Worm (Caenorhabditis elegans) whole organism, mixed stage, embryonic: ENCODE measurements around the gene hpo-15.

Experiments
- M03D4.4 ChIP-seq: sonication (generic microtip); optimal IDR thresholded peaks from 2 replicates; lab custom pipeline; 2017; ENCODE audit warnings: mild to moderate bottlenecking, missing genetic modification characterization, missing compliant biosample characterization
- bed-3 ChIP-seq: fragments of 200-800 bp; sonication (Bioruptor generic); optimal IDR thresholded peaks from 3 replicates; lab custom pipeline; 2018; ENCODE audit warnings: mild to moderate bottlenecking, missing genetic modification characterization, moderate library complexity, missing compliant biosample characterization
- blmp-1 ChIP-seq: fragments of 150-350 bp; optimal IDR thresholded peaks from 2 replicates; lab custom pipeline; 2014; ENCODE audit warnings: missing biosample characterization, missing genetic modification characterization
- ceh-39 ChIP-seq: fragments of 150-350 bp; optimal IDR thresholded peaks from 2 replicates; lab custom pipeline; 2014; ENCODE audit warnings: missing biosample characterization, missing genetic modification characterization
- ceh-43 ChIP-seq: fragments of 200-800 bp; sonication (Bioruptor generic); optimal IDR thresholded peaks from 2 replicates; lab custom pipeline; 2018; ENCODE audit warnings: mild to moderate bottlenecking, missing genetic modification characterization, moderate library complexity, missing compliant biosample characterization
- ceh-83 ChIP-seq: fragments of 200-800 bp; sonication (Bioruptor generic); optimal IDR thresholded peaks from 2 replicates; lab custom pipeline; 2018; ENCODE audit warnings: mild to moderate bottlenecking, missing genetic modification characterization, missing compliant biosample characterization
- ces-1 ChIP-seq: fragments of 150-350 bp; optimal IDR thresholded peaks from 2 replicates; lab custom pipeline; 2014; ENCODE audit warnings: missing biosample characterization, missing genetic modification reagents, missing genetic modification characterization
- cnd-1 ChIP-seq: fragments of 200-800 bp; sonication (Bioruptor generic); optimal IDR thresholded peaks from 2 replicates; lab custom pipeline; 2018; ENCODE audit warnings: mild to moderate bottlenecking, missing genetic modification characterization, missing compliant biosample characterization
- drap-1 ChIP-seq: fragments of 200-800 bp; sonication (Bioruptor generic); optimal IDR thresholded peaks from 3 replicates; lab custom pipeline; 2018; ENCODE audit warnings: mild to moderate bottlenecking, missing genetic modification characterization, missing compliant biosample characterization
- elt-1 ChIP-seq: sonication (generic microtip); optimal IDR thresholded peaks from 2 replicates; lab custom pipeline; 2017; ENCODE audit warnings: missing genetic modification characterization, mild to moderate bottlenecking, missing compliant biosample characterization, antibody characterized with exemption, moderate library complexity, borderline replicate concordance; ENCODE audit not compliant: insufficient read depth
- elt-3 ChIP-seq: fragments of 150-350 bp; optimal IDR thresholded peaks from 2 replicates; lab custom pipeline; 2014; ENCODE audit warnings: missing biosample characterization, missing genetic modification characterization
- flh-1 ChIP-seq: fragments of 200-800 bp; sonication (Bioruptor generic); optimal IDR thresholded peaks from 2 replicates; lab custom pipeline; 2018; ENCODE audit warnings: mild to moderate bottlenecking, missing genetic modification characterization, moderate library complexity, missing compliant biosample characterization
- ham-2 ChIP-seq: fragments of 200-800 bp; sonication (Bioruptor generic); optimal IDR thresholded peaks from 2 replicates; lab custom pipeline; 2018; ENCODE audit warnings: mild to moderate bottlenecking, missing genetic modification characterization, missing compliant biosample characterization
- hlh-1 ChIP-seq: fragments of 150-350 bp; optimal IDR thresholded peaks from 2 replicates; lab custom pipeline; 2014; ENCODE audit warnings: missing biosample characterization, missing genetic modification reagents, missing genetic modification characterization
- lin-13 ChIP-seq: fragments of 150-350 bp; optimal IDR thresholded peaks from 2 replicates; lab custom pipeline; 2014; ENCODE audit warnings: missing biosample characterization, missing genetic modification characterization
- lin-32 ChIP-seq: fragments of 200-800 bp; sonication (Bioruptor generic); optimal IDR thresholded peaks from 2 replicates; lab custom pipeline; 2018; ENCODE audit warnings: mild to moderate bottlenecking, missing genetic modification characterization, missing compliant biosample characterization
- lsy-2 ChIP-seq: fragments of 150-350 bp; optimal IDR thresholded peaks from 2 replicates; lab custom pipeline; 2014; ENCODE audit warnings: missing biosample characterization, missing genetic modification characterization
- mab-5 ChIP-seq: fragments of 150-350 bp; optimal IDR thresholded peaks from 2 replicates; lab custom pipeline; 2014; ENCODE audit warnings: missing biosample characterization, missing genetic modification characterization
- mep-1 ChIP-seq: fragments of 150-350 bp; optimal IDR thresholded peaks from 2 replicates; lab custom pipeline; 2017; ENCODE audit warnings: missing biosample characterization, missing genetic modification reagents, missing genetic modification characterization, inconsistent platforms
- mls-2 ChIP-seq: sonication (generic microtip); optimal IDR thresholded peaks from 2 replicates; lab custom pipeline; 2016; ENCODE audit warnings: mild to moderate bottlenecking, missing genetic modification characterization, moderate library complexity, missing compliant biosample characterization
- nhr-12 ChIP-seq: fragments of 150-350 bp; optimal IDR thresholded peaks from 2 replicates; lab custom pipeline; 2014; ENCODE audit warnings: missing biosample characterization, missing genetic modification characterization
- nhr-2 ChIP-seq: fragments of 150-350 bp; optimal IDR thresholded peaks from 2 replicates; lab custom pipeline; 2014; ENCODE audit warnings: missing biosample characterization, missing genetic modification characterization
- nhr-237 ChIP-seq: fragments of 150-350 bp; optimal IDR thresholded peaks from 2 replicates; lab custom pipeline; 2014; ENCODE audit warnings: missing biosample characterization, missing genetic modification characterization
- nhr-28 ChIP-seq: fragments of 150-350 bp; optimal IDR thresholded peaks from 2 replicates; lab custom pipeline; 2014; ENCODE audit warnings: missing biosample characterization, missing genetic modification characterization
- nhr-76 ChIP-seq: sonication (generic microtip); optimal IDR thresholded peaks from 2 replicates; lab custom pipeline; 2017; ENCODE audit warnings: missing biosample characterization, missing genetic modification characterization
- pha-4 ChIP-seq: fragments of 150-350 bp; optimal IDR thresholded peaks from 2 replicates; lab custom pipeline; 2018; ENCODE audit warnings: missing biosample characterization, missing genetic modification reagents, missing genetic modification characterization
- sem-2 ChIP-seq: fragments of 200-800 bp; sonication (Bioruptor generic); optimal IDR thresholded peaks from 2 replicates; lab custom pipeline; 2018; ENCODE audit warnings: mild to moderate bottlenecking, missing genetic modification characterization, missing compliant biosample characterization
- snpc-4 ChIP-seq: fragments of 150-350 bp; optimal IDR thresholded peaks from 2 replicates; lab custom pipeline; 2014; ENCODE audit warnings: missing biosample characterization, missing genetic modification characterization
- sptf-1 ChIP-seq: sonication (generic microtip); optimal IDR thresholded peaks from 2 replicates; lab custom pipeline; 2017; ENCODE audit warnings: mild to moderate bottlenecking, missing genetic modification characterization, moderate library complexity, missing compliant biosample characterization
- tbx-8 ChIP-seq: fragments of 200-800 bp; sonication (Bioruptor generic); optimal IDR thresholded peaks from 2 replicates; lab custom pipeline; 2018; ENCODE audit warnings: mild to moderate bottlenecking, missing genetic modification characterization, moderate library complexity, missing compliant biosample characterization
- unc-120 ChIP-seq: sonication (generic microtip); optimal IDR thresholded peaks from 2 replicates; lab custom pipeline; 2017; ENCODE audit warnings: missing genetic modification characterization, missing compliant biosample characterization; ENCODE audit not compliant: poor library complexity, severe bottlenecking
- unc-39 ChIP-seq: fragments of 150-350 bp; optimal IDR thresholded peaks from 2 replicates; lab custom pipeline; 2014; ENCODE audit warnings: missing biosample characterization, missing genetic modification characterization
- unc-62 ChIP-seq: fragments of 150-350 bp; optimal IDR thresholded peaks from 2 replicates; lab custom pipeline; 2014; ENCODE audit warnings: missing biosample characterization, missing genetic modification reagents, missing genetic modification characterization
- zip-8 ChIP-seq: fragments of 150-350 bp; optimal IDR thresholded peaks from 2 replicates; lab custom pipeline; 2014; ENCODE audit warnings: missing biosample characterization, missing genetic modification characterization
- ztf-11 ChIP-seq: fragments of 150-350 bp; optimal IDR thresholded peaks from 2 replicates; lab custom pipeline; 2014; ENCODE audit warnings: missing biosample characterization, missing genetic modification characterization

hpo-15 gene

DNA sequence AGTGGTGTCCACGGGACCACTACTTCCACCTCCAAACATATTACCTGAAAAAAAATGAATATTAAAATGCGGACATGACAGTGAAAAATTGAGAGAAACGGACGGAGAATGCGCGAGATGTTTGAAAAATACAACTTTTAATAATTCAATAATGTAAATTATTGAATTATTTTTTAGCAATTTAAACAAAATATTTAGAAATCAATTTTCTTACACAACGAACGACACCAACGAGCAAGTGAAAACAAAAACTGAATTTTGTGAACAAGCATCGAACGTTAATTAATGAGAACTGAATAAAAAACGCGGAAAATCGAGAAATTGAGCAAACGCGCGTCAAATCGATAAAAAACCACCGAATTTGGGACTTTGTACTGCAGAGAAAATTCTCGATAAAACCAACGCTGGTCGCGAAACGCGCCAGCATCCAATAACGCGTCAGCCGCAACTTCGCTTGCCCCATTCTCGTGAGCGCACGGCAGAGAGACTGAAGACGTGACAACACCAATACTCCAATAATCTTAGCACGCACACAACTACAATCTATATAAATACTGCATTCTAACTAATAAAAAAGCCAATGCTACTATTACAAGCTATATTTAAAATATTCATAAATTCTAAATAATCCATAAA, 8.7 kb downstream of the hpo-15 start, which contains the start of the genes dnj-19 and nhr-47:
Gene dnj-19, minus strand, starts transcription at position 51 of the 636 bp plus-strand sequence.
Gene nhr-47, plus strand, starts transcription at position 447 of the 636 bp plus-strand sequence.
- TF ChIP-seq lin-13 (tag; lab: Kevin White, UChicago) (peak; percentile 95), flh-1 (no peak), nhr-76 (tag; lab: Kevin White, UChicago) (no peak), elt-1 (no peak), M03D4.4 (tag; lab: Kevin White, UChicago) (peak; percentile 65), elt-3 (tag; lab: Kevin White, UChicago) (no peak), ceh-83 (GFP tag; lab: Kevin White, UChicago) (no peak), ces-1 (GFP tag; lab: Kevin White, UChicago) (peak; percentile 45), ztf-11 (peak; percentile 5), unc-39 (no peak), pha-4 (peak; percentile 84), lin-32 (GFP tag; lab: Kevin White, UChicago) (peak; percentile 37), mab-5 (no peak), ceh-39 (tag; lab: Kevin White, UChicago) (peak; percentile 65), mep-1 (tag; lab: Kevin White, UChicago) (peak; percentile 89), nhr-237 (tag; lab: Kevin White, UChicago) (peak; percentile 70), nhr-28 (tag; lab: Kevin White, UChicago) (no peak), mls-2 (tag; lab: Kevin White, UChicago) (peak; percentile 76), zip-8 (no peak), unc-62 (GFP tag; lab: Kevin White, UChicago) (peak; percentile 19), bed-3 (peak; percentile 51), nhr-2 (tag; lab: Kevin White, UChicago) (no peak), unc-120 (peak; percentile 65), hlh-1 (tag; lab: Kevin White, UChicago) (peak; percentile 7), sptf-1 (tag; lab: Kevin White, UChicago) (peak; percentile 90), lsy-2 (tag; lab: Kevin White, UChicago) (peak; percentile 72), nhr-12 (peak; percentile 13), cnd-1 (tag; lab: Kevin White, UChicago) (peak; percentile 81), tbx-8 (peak; percentile 14), sem-2 (GFP tag; lab: Kevin White, UChicago) (peak; percentile 28), ceh-43 (GFP tag; lab: Kevin White, UChicago) (peak; percentile 68), drap-1 (peak; percentile 72), snpc-4 (tag; lab: Kevin White, UChicago) (no peak), blmp-1 (tag; lab: Kevin White, UChicago) (no peak), ham-2 (GFP tag; lab: Kevin White, UChicago) (no peak)

DNA sequence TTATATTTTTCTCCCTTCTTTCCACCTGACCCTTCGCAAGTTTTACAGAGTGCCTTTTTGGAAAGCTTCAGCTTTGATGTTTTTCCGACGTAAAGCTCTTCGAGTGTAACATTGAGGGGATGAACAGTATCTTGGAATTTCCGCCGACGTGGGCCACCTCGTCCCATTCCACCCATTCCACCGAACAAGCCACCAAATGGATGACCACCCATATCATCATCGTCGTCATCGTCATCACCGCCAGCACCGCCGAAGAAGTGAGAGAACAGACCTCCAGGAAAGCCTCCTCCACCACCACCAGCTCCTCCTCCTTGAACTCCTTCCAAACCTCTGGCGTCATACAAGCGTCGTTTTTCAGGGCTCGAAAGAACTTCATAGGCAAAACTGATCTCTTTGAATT, 9.3 kb downstream of the hpo-15 start:
- TF ChIP-seq mls-2 (tag; lab: Kevin White, UChicago) = no peak
- TF ChIP-seq ceh-83 (GFP tag; lab: Kevin White, UChicago) = no peak
- no peak for TF ChIP-seq ceh-39 (tag; lab: Kevin White, UChicago)
- no peak for TF ChIP-seq elt-1
- no peak for TF ChIP-seq unc-62 (GFP tag; lab: Kevin White, UChicago)
- no peak for TF ChIP-seq tbx-8
- no peak for TF ChIP-seq nhr-237 (tag; lab: Kevin White, UChicago)
- TF ChIP-seq unc-39 = no peak
- no peak for TF ChIP-seq snpc-4 (tag; lab: Kevin White, UChicago)
- no peak for TF ChIP-seq mab-5
- TF ChIP-seq drap-1 = no peak
- no peak for TF ChIP-seq lsy-2 (tag; lab: Kevin White, UChicago)
- no peak for TF ChIP-seq zip-8
- TF ChIP-seq sptf-1 (tag; lab: Kevin White, UChicago) = no peak
- no peak for TF ChIP-seq ces-1 (GFP tag; lab: Kevin White, UChicago)
- TF ChIP-seq M03D4.4 (tag; lab: Kevin White, UChicago) = no peak
- TF ChIP-seq elt-3 (tag; lab: Kevin White, UChicago) = no peak
- TF ChIP-seq pha-4 = no peak
- TF ChIP-seq, all 35 proteins: peak for 0

DNA sequence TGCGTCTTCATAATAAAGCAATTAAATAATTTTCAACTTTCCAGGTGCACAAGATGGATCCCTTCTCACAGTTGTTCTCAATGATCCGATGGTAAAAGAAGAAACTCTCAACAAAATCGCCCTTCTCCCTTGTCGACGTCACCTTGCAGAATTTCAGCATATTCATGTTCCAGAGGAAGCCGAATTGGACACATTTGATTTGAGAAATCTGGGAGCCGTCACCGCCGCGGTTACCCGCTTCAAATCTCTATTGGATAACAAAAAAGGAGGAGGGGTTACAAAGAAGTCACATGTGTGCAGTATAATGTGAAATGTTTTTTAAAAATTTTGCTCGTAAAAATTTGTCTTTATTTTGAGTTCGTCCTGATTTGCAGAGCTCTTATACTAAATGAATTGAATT, 10.9 kb downstream of the hpo-15 start:
- TF ChIP-seq tbx-8 (no peak), lin-13 (tag; lab: Kevin White, UChicago) (no peak), ceh-83 (GFP tag; lab: Kevin White, UChicago) (no peak), elt-1 (no peak), flh-1 (no peak), mab-5 (no peak), lin-32 (GFP tag; lab: Kevin White, UChicago) (no peak), sptf-1 (tag; lab: Kevin White, UChicago) (no peak), drap-1 (no peak), nhr-76 (tag; lab: Kevin White, UChicago) (no peak), mep-1 (tag; lab: Kevin White, UChicago) (no peak), unc-120 (no peak), nhr-28 (tag; lab: Kevin White, UChicago) (no peak), cnd-1 (tag; lab: Kevin White, UChicago) (no peak), zip-8 (no peak), hlh-1 (tag; lab: Kevin White, UChicago) (no peak), bed-3 (no peak), pha-4 (no peak), lsy-2 (tag; lab: Kevin White, UChicago) (no peak)
- TF ChIP-seq, all 35 proteins: peak for 0
